6 worm cellular contexts compared by ENCODE assay signal in the genomic region with DNA sequence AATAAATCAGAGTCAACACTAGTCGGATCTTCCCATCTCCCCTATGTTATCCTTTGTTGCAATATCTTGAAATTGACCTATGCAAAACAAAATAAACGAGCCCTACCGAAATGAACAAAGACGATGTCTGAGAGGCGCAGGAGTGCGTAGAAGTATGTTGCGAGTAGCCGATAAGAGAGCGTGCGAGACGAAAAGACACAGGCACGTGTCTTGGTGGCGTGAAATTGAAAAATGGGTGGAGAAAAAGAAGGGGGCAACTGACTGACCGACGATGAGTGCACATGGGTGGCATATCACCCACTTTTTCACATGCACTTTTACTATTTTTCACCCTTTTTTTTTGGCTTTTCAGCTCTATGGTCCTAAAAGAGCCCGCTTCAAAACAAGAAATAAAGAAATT.
TF ChIP-seq lines count a peak whose summit lies in the region.

No protein-coding gene starts in this region.

TF ChIP-seq in whole organism, L1 larva, 84 proteins besides CTCF, POLR2A, EP300 and RAD21 (continues in another document):
- TF ChIP-seq blmp-1 (tag; optimal IDR thresholded peaks at IDR 0.05; lab: Kevin White, UChicago) (peak; percentile 48), mdl-1 (tag; optimal IDR thresholded peaks at IDR 0.05; lab: Kevin White, UChicago) (peak in 1 of 2 experiments; percentile 81), egl-27 (tag; optimal IDR thresholded peaks at IDR 0.05; lab: Kevin White, UChicago) (no peak), ceh-82 (tag; optimal IDR thresholded peaks at IDR 0.05; lab: Kevin White, UChicago) (peak in 2 of 3 experiments; percentile 46 to 49), ceh-88 (GFP tag; IDR thresholded peaks at IDR 0.05; lab: Robert Waterston, UW) (no peak), ces-1 (GFP tag; optimal IDR thresholded peaks at IDR 0.05; lab: Kevin White, UChicago) (no peak), mep-1 (tag; optimal IDR thresholded peaks at IDR 0.05; lab: Kevin White, UChicago) (peak; percentile 25), dpl-1 (GFP tag; optimal IDR thresholded peaks at IDR 0.05; lab: Kevin White, UChicago) (peak in 1 of 3 experiments; percentile 37), efl-1 (optimal IDR thresholded peaks at IDR 0.05; lab: Kevin White, UChicago) (peak in 1 of 2 experiments; percentile 26), efl-1 (GFP tag; optimal IDR thresholded peaks at IDR 0.05 in 1 of 2; lab: Kevin White, UChicago) (no peak), lin-14 (GFP tag; optimal IDR thresholded peaks at IDR 0.05; lab: Kevin White, UChicago) (peak; percentile 85), unc-86 (tag; optimal IDR thresholded peaks at IDR 0.05; lab: Kevin White, UChicago) (peak; percentile 31), rnt-1 (tag; optimal IDR thresholded peaks at IDR 0.05; lab: Kevin White, UChicago) (peak; percentile 35), isw-1 (GFP tag; IDR thresholded peaks at IDR 0.05; lab: Robert Waterston, UW) (no peak)

TF ChIP-seq in whole organism, L2 larva, 48 proteins besides CTCF, POLR2A, EP300 and RAD21 (continues in another document):
- TF ChIP-seq nhr-129 (tag; optimal IDR thresholded peaks at IDR 0.05; lab: Kevin White, UChicago): peak; percentile 73
- TF ChIP-seq alr-1 (tag; optimal IDR thresholded peaks at IDR 0.05; lab: Kevin White, UChicago): no peak
- peak; percentile 73 for TF ChIP-seq sma-9 (GFP tag; optimal IDR thresholded peaks at IDR 0.05; lab: Kevin White, UChicago)
- no peak for TF ChIP-seq sma-9 (tag; optimal IDR thresholded peaks at IDR 0.05; lab: Kevin White, UChicago)
- no peak for TF ChIP-seq R02D3.7 (tag; optimal IDR thresholded peaks at IDR 0.05; lab: Kevin White, UChicago)
- TF ChIP-seq egl-27 (tag; optimal IDR thresholded peaks at IDR 0.05; lab: Kevin White, UChicago): no peak
- TF ChIP-seq fos-1 (tag; optimal IDR thresholded peaks at IDR 0.05; lab: Kevin White, UChicago): peak; percentile 23
- no peak for TF ChIP-seq mbf-1 (tag; optimal IDR thresholded peaks at IDR 0.05; lab: Kevin White, UChicago)
- peak; percentile 88 for TF ChIP-seq F13H6.1 (tag; optimal IDR thresholded peaks at IDR 0.05; lab: Kevin White, UChicago)
- TF ChIP-seq sma-3 (GFP tag; optimal IDR thresholded peaks at IDR 0.05; lab: Kevin White, UChicago): no peak
- TF ChIP-seq blmp-1 (tag; optimal IDR thresholded peaks at IDR 0.05; lab: Kevin White, UChicago; ENCODE audit: insufficient read depth): peak; percentile 11
- TF ChIP-seq ceh-16 (tag; optimal IDR thresholded peaks at IDR 0.05; lab: Kevin White, UChicago): no peak
- peak; percentile 1 for TF ChIP-seq mab-5 (tag; optimal IDR thresholded peaks at IDR 0.05; lab: Kevin White, UChicago)
- TF ChIP-seq lsy-2 (tag; optimal IDR thresholded peaks at IDR 0.05; lab: Kevin White, UChicago): peak in 1 of 2 experiments; percentile 41
- peak; percentile 5 for TF ChIP-seq C34F6.9 (tag; optimal IDR thresholded peaks at IDR 0.05; lab: Kevin White, UChicago)

TF ChIP-seq in whole organism, L3 larva, 47 proteins besides CTCF, POLR2A, EP300 and RAD21:
- peak; percentile 33 for TF ChIP-seq unc-62 (GFP tag; optimal IDR thresholded peaks at IDR 0.05; lab: Kevin White, UChicago)
- TF ChIP-seq nfya-1 (tag; optimal IDR thresholded peaks at IDR 0.05; lab: Kevin White, UChicago; ENCODE audit: insufficient read depth): peak; percentile 59
- peak; percentile 77 for TF ChIP-seq mdl-1 (tag; optimal IDR thresholded peaks at IDR 0.05; lab: Kevin White, UChicago)
- TF ChIP-seq nhr-77 (tag; optimal IDR thresholded peaks at IDR 0.05; lab: Kevin White, UChicago): no peak
- TF ChIP-seq nhr-76 (tag; optimal IDR thresholded peaks at IDR 0.05; lab: Kevin White, UChicago): no peak
- peak; percentile 43 for TF ChIP-seq lin-39 (tag; optimal IDR thresholded peaks at IDR 0.05; lab: Kevin White, UChicago)
- no peak for TF ChIP-seq hmg-11 (tag; optimal IDR thresholded peaks at IDR 0.05; lab: Kevin White, UChicago)
- TF ChIP-seq fkh-2 (tag; optimal IDR thresholded peaks at IDR 0.05; lab: Kevin White, UChicago): no peak
TF ChIP-seq in whole organism, L3 larva: peak in this region for 4.

TF ChIP-seq in whole organism, L4 larva, 104 proteins besides CTCF, POLR2A, EP300 and RAD21 (continues in another document):
- TF ChIP-seq ceh-20 (GFP tag; IDR thresholded peaks at IDR 0.05; lab: Robert Waterston, UW) (peak; percentile 25; the same call in 1 of the 2 replicates), pha-4 (GFP tag; IDR thresholded peaks at IDR 0.05; lab: Robert Waterston, UW) (no peak), pha-4 (tag; optimal IDR thresholded peaks at IDR 0.05; lab: Kevin White, UChicago) (no peak), hlh-30 (tag; optimal IDR thresholded peaks at IDR 0.05; lab: Kevin White, UChicago; ENCODE audit: insufficient read depth) (peak; percentile 94), hif-1 (tag; optimal IDR thresholded peaks at IDR 0.05; lab: Kevin White, UChicago) (peak in 1 of 2 experiments; percentile 14), dmd-6 (GFP tag; IDR thresholded peaks at IDR 0.05; lab: Robert Waterston, UW) (0 out of 2 replicates have a peak, but pooled peaks have one; percentile 12), nhr-28 (tag; optimal IDR thresholded peaks at IDR 0.05; lab: Kevin White, UChicago) (peak; percentile 35), dmd-9 (GFP tag; IDR thresholded peaks at IDR 0.05; lab: Robert Waterston, UW) (no peak), mep-1 (tag; optimal IDR thresholded peaks at IDR 0.05; lab: Kevin White, UChicago) (peak; percentile 46), aha-1 (tag; lab: Kevin White, UChicago) (peak; percentile 90), attf-4 (tag; optimal IDR thresholded peaks at IDR 0.05; lab: Kevin White, UChicago) (no peak), dpl-1 (GFP tag; optimal IDR thresholded peaks at IDR 0.05; lab: Kevin White, UChicago) (no peak), R02D3.7 (tag; optimal IDR thresholded peaks at IDR 0.05; lab: Kevin White, UChicago) (no peak), unc-62 (GFP tag; optimal IDR thresholded peaks at IDR 0.05 in 1 of 2; lab: Kevin White, UChicago) (peak in 1 of 2 experiments; percentile 97), unc-62 (tag; optimal IDR thresholded peaks at IDR 0.05; lab: Kevin White, UChicago) (no peak), ctbp-1 (GFP tag; IDR thresholded peaks at IDR 0.05; lab: Robert Waterston, UW) (0 out of 2 replicates have a peak, but pooled peaks have one; percentile 45), spr-1 (tag; optimal IDR thresholded peaks at IDR 0.05; lab: Kevin White, UChicago) (no peak)

TF ChIP-seq in whole organism, late embryonic, 69 proteins besides CTCF, POLR2A, EP300 and RAD21:
- TF ChIP-seq fkh-6 (tag; optimal IDR thresholded peaks at IDR 0.05; lab: Kevin White, UChicago) (no peak), pros-1 (tag; optimal IDR thresholded peaks at IDR 0.05; lab: Kevin White, UChicago) (no peak), C38D4.7 (GFP tag; optimal IDR thresholded peaks at IDR 0.05; lab: Kevin White, UChicago) (no peak), sox-2 (GFP tag; IDR thresholded peaks at IDR 0.05; lab: Robert Waterston, UW) (no peak), elt-2 (tag; optimal IDR thresholded peaks at IDR 0.05; lab: Kevin White, UChicago) (no peak), syd-9 (tag; optimal IDR thresholded peaks at IDR 0.05; lab: Kevin White, UChicago) (no peak), F13H6.1 (tag; optimal IDR thresholded peaks at IDR 0.05; lab: Kevin White, UChicago) (peak; percentile 43), rnt-1 (tag; optimal IDR thresholded peaks at IDR 0.05; lab: Kevin White, UChicago) (peak; percentile 6), ref-2 (tag; optimal IDR thresholded peaks at IDR 0.05; lab: Kevin White, UChicago) (no peak), pax-1 (tag; optimal IDR thresholded peaks at IDR 0.05; lab: Kevin White, UChicago) (no peak), sdc-2 (tag; optimal IDR thresholded peaks at IDR 0.05; lab: Kevin White, UChicago) (no peak), hlh-6 (tag; optimal IDR thresholded peaks at IDR 0.05; lab: Kevin White, UChicago) (no peak), hlh-30 (tag; optimal IDR thresholded peaks at IDR 0.05; lab: Kevin White, UChicago; ENCODE audit: insufficient read depth) (peak; percentile 53)

TF ChIP-seq in whole organism, young adult, 124 proteins besides CTCF, POLR2A, EP300 and RAD21:
- no peak for TF ChIP-seq B0019.2 (GFP tag; conservative IDR thresholded peaks at IDR 0.05; lab: Robert Waterston, UW)
- peak; percentile 18 for TF ChIP-seq ceh-27 (GFP tag; optimal IDR thresholded peaks at IDR 0.05; lab: Kevin White, UChicago)
- no peak for TF ChIP-seq lin-54 (GFP tag; optimal IDR thresholded peaks at IDR 0.05; lab: Kevin White, UChicago)
- no peak for TF ChIP-seq aptf-2 (GFP tag; conservative IDR thresholded peaks at IDR 0.05; lab: Robert Waterston, UW)
- no peak for TF ChIP-seq madf-6 (GFP tag; IDR thresholded peaks at IDR 0.05; lab: Robert Waterston, UW)
- 0 out of 2 replicates have a peak, but pooled peaks have one; percentile 28 for TF ChIP-seq hmg-1.2 (GFP tag; IDR thresholded peaks at IDR 0.05; lab: Robert Waterston, UW)
- TF ChIP-seq nhr-80 (tag; optimal IDR thresholded peaks at IDR 0.05; lab: Kevin White, UChicago): peak; percentile 10
- TF ChIP-seq cebp-1 (GFP tag; IDR thresholded peaks at IDR 0.05; lab: Robert Waterston, UW): no peak
- TF ChIP-seq cebp-1 (tag; optimal IDR thresholded peaks at IDR 0.05; lab: Kevin White, UChicago): peak; percentile 24
